Worm (Caenorhabditis elegans) whole organism, L4/young adult: Measurements from ENCODE around the gene lis-1.

ENCODE experiments used
- W03F9.2 ChIP-seq: fragments of 150-350 bp; optimal IDR thresholded peaks from 2 replicates; lab custom pipeline; 2014; ENCODE audit warnings: missing biosample characterization, missing genetic modification characterization
- dao-5 ChIP-seq: sonication (generic microtip); optimal IDR thresholded peaks from 2 replicates; lab custom pipeline; 2016; ENCODE audit warnings: missing genotype, missing genetic modification characterization, moderate library complexity, missing compliant biosample characterization
- him-1 ChIP-seq: sonication (generic microtip); optimal IDR thresholded peaks from 2 replicates; lab custom pipeline; 2016; ENCODE audit warnings: missing genotype, missing genetic modification reagents, missing genetic modification characterization, missing compliant biosample characterization

- TF ChIP-seq him-1 (tag; lab: Kevin White, UChicago) (no peak), W03F9.2 (tag; lab: Kevin White, UChicago) (no peak), dao-5 (no peak)
These were observed 27.9 kb upstream of the lis-1 start, which contains the start of gene ttr-52 for ce11 chrIII:13404418-13404817.
